Worm (Caenorhabditis elegans) whole organism, late embryonic: ENCODE data around the gene ZK856.4.

Source experiments
- C08G9.2 ChIP-seq: sonication (generic microtip); optimal IDR thresholded peaks from 2 replicates; lab custom pipeline; 2016; ENCODE audit warnings: mild to moderate bottlenecking, missing genetic modification characterization, moderate library complexity, missing compliant biosample characterization
- K02D7.2 ChIP-seq: sonication (generic microtip); optimal IDR thresholded peaks from 2 replicates; lab custom pipeline; 2017; ENCODE audit warnings: mild to moderate bottlenecking, missing genetic modification characterization, missing compliant biosample characterization
- T23F11.4 ChIP-seq: fragments of 200-800 bp; sonication (Bioruptor generic); optimal IDR thresholded peaks from 2 replicates; lab custom pipeline; 2018; ENCODE audit warnings: mild to moderate bottlenecking, missing genetic modification characterization, missing compliant biosample characterization
- Y22D7AL.16 ChIP-seq: sonication (generic microtip); optimal IDR thresholded peaks from 2 replicates; lab custom pipeline; 2016; ENCODE audit warnings: missing genetic modification characterization, missing compliant biosample characterization
- ceh-14 ChIP-seq: sonication (generic microtip); optimal IDR thresholded peaks from 2 replicates; lab custom pipeline; 2016; ENCODE audit warnings: missing genotype, missing genetic modification characterization, missing compliant biosample characterization
- ceh-18 ChIP-seq: sonication (generic microtip); optimal IDR thresholded peaks from 2 replicates; lab custom pipeline; 2016; ENCODE audit warnings: missing genetic modification characterization, missing compliant biosample characterization
- ceh-19 ChIP-seq: fragments of 200-800 bp; sonication (Bioruptor generic); optimal IDR thresholded peaks from 2 replicates; lab custom pipeline; 2018; ENCODE audit warnings: mild to moderate bottlenecking, missing genetic modification characterization, missing compliant biosample characterization
- ceh-2 ChIP-seq: sonication (generic microtip); optimal IDR thresholded peaks from 2 replicates; lab custom pipeline; 2016; ENCODE audit warnings: missing genotype, missing genetic modification characterization, missing compliant biosample characterization
- ceh-22 ChIP-seq: sonication (generic microtip); optimal IDR thresholded peaks from 2 replicates; lab custom pipeline; 2017; ENCODE audit warnings: missing biosample characterization, missing genetic modification characterization
- ceh-30 ChIP-seq: fragments of 150-350 bp; optimal IDR thresholded peaks from 2 replicates; lab custom pipeline; 2014; ENCODE audit warnings: missing biosample characterization, missing genetic modification characterization
- ceh-31 ChIP-seq: sonication (generic microtip); optimal IDR thresholded peaks from 2 replicates; lab custom pipeline; 2016; ENCODE audit warnings: missing genetic modification characterization, missing compliant biosample characterization
- ceh-34 ChIP-seq: sonication (generic microtip); optimal IDR thresholded peaks from 2 replicates; lab custom pipeline; 2016; ENCODE audit warnings: mild to moderate bottlenecking, missing genetic modification characterization, missing compliant biosample characterization
- ceh-45 ChIP-seq: fragments of 200-800 bp; sonication (Bioruptor generic); IDR thresholded peaks from 2 replicates; pipeline ENCODE4 v1.3.6; 2022; ENCODE audit warnings: missing genetic modification reagents, missing genetic modification characterization, missing compliant biosample characterization
- ceh-48 ChIP-seq: sonication (generic microtip); optimal IDR thresholded peaks from 2 replicates; lab custom pipeline; 2016; ENCODE audit warnings: missing genetic modification characterization, inconsistent platforms, missing compliant biosample characterization
- ceh-9 ChIP-seq: sonication (generic microtip); optimal IDR thresholded peaks from 2 replicates; lab custom pipeline; 2016; ENCODE audit warnings: mild to moderate bottlenecking, missing genetic modification characterization, inconsistent platforms, missing compliant biosample characterization
- che-1 ChIP-seq: sonication (generic microtip); optimal IDR thresholded peaks from 2 replicates; lab custom pipeline; 2016; ENCODE audit warnings: mild to moderate bottlenecking, missing genetic modification characterization, missing compliant biosample characterization
- dve-1 ChIP-seq: sonication (generic microtip); optimal IDR thresholded peaks from 2 replicates; lab custom pipeline; 2017; ENCODE audit warnings: antibody characterized with exemption, mild to moderate bottlenecking, missing genetic modification characterization, missing compliant biosample characterization
- elt-4 ChIP-seq: sonication (generic microtip); optimal IDR thresholded peaks from 2 replicates; lab custom pipeline; 2016; ENCODE audit warnings: missing genetic modification characterization, missing compliant biosample characterization
- ets-4 ChIP-seq: sonication (generic microtip); optimal IDR thresholded peaks from 2 replicates; lab custom pipeline; 2016; ENCODE audit warnings: missing genetic modification characterization, missing compliant biosample characterization
- eyg-1 ChIP-seq: sonication (generic microtip); optimal IDR thresholded peaks from 2 replicates; lab custom pipeline; 2016; ENCODE audit warnings: missing genotype, missing genetic modification characterization, missing compliant biosample characterization
- fax-1 ChIP-seq: sonication (generic microtip); optimal IDR thresholded peaks from 2 replicates; lab custom pipeline; 2016; ENCODE audit warnings: missing genotype, missing genetic modification characterization, missing compliant biosample characterization
- fkh-6 ChIP-seq: sonication (generic microtip); optimal IDR thresholded peaks from 2 replicates; lab custom pipeline; 2016; ENCODE audit warnings: missing genetic modification characterization, missing compliant biosample characterization
- hlh-13 ChIP-seq: fragments of 200-800 bp; sonication (Bioruptor generic); optimal IDR thresholded peaks from 2 replicates; lab custom pipeline; 2018; ENCODE audit warnings: mild to moderate bottlenecking, missing genetic modification characterization, missing compliant biosample characterization
- hlh-8 ChIP-seq: sonication (generic microtip); optimal IDR thresholded peaks from 2 replicates; lab custom pipeline; 2016; ENCODE audit warnings: missing genotype, missing genetic modification characterization, missing compliant biosample characterization
- madf-2 ChIP-seq: sonication (generic microtip); optimal IDR thresholded peaks from 2 replicates; lab custom pipeline; 2017; ENCODE audit warnings: missing genetic modification characterization, missing compliant biosample characterization
- nhr-232 ChIP-seq: sonication (generic microtip); optimal IDR thresholded peaks from 2 replicates; lab custom pipeline; 2016; ENCODE audit warnings: missing genetic modification characterization, missing compliant biosample characterization
- odd-2 ChIP-seq: sonication (generic microtip); optimal IDR thresholded peaks from 2 replicates; lab custom pipeline; 2017; ENCODE audit warnings: antibody characterized with exemption, mild to moderate bottlenecking, missing genetic modification characterization, missing compliant biosample characterization
- pag-3 ChIP-seq: sonication (generic microtip); optimal IDR thresholded peaks from 2 replicates; lab custom pipeline; 2016; ENCODE audit warnings: missing compliant biosample characterization, missing genetic modification characterization, borderline replicate concordance
- pat-9 ChIP-seq: fragments of 200-800 bp; sonication (Bioruptor generic); optimal IDR thresholded peaks from 2 replicates; lab custom pipeline; 2018; ENCODE audit warnings: mild to moderate bottlenecking, missing genetic modification characterization, moderate library complexity, missing compliant biosample characterization
- pax-1 ChIP-seq: fragments of 150-350 bp; optimal IDR thresholded peaks from 2 replicates; lab custom pipeline; 2014; ENCODE audit warnings: missing biosample characterization, missing genetic modification characterization
- pha-2 ChIP-seq: sonication (generic microtip); optimal IDR thresholded peaks from 2 replicates; lab custom pipeline; 2017; ENCODE audit warnings: mild to moderate bottlenecking, missing genetic modification characterization, missing compliant biosample characterization
- pqm-1 ChIP-seq: sonication (generic microtip); optimal IDR thresholded peaks from 2 replicates; lab custom pipeline; 2016; ENCODE audit warnings: missing genetic modification characterization, missing compliant biosample characterization
- sox-2 ChIP-seq: fragments of 200-800 bp; sonication (Bioruptor generic); IDR thresholded peaks from 2 replicates; pipeline ENCODE4 v1.3.6; 2022; ENCODE audit warnings: missing genetic modification reagents, missing genetic modification characterization, missing compliant biosample characterization
- syd-9 ChIP-seq: sonication (generic microtip); optimal IDR thresholded peaks from 2 replicates; lab custom pipeline; 2016; ENCODE audit warnings: mild to moderate bottlenecking, missing genetic modification characterization, moderate library complexity, missing compliant biosample characterization
- tbx-2 ChIP-seq: sonication (generic microtip); optimal IDR thresholded peaks from 2 replicates; lab custom pipeline; 2016; ENCODE audit warnings: missing genetic modification characterization, missing compliant biosample characterization
- tbx-7 ChIP-seq: sonication (generic microtip); optimal IDR thresholded peaks from 2 replicates; lab custom pipeline; 2016; ENCODE audit warnings: missing genotype, missing genetic modification characterization, missing compliant biosample characterization
- unc-55 ChIP-seq: sonication (generic microtip); optimal IDR thresholded peaks from 2 replicates; lab custom pipeline; 2017; ENCODE audit warnings: missing biosample characterization, missing genetic modification reagents, missing genetic modification characterization
- unc-86 ChIP-seq: sonication (generic microtip); optimal IDR thresholded peaks from 2 replicates; lab custom pipeline; 2016; ENCODE audit warnings: missing genetic modification characterization, missing compliant biosample characterization
- ztf-16 ChIP-seq: sonication (generic microtip); optimal IDR thresholded peaks from 2 replicates; lab custom pipeline; 2017; ENCODE audit warnings: missing genetic modification characterization, missing compliant biosample characterization

Gene ZK856.4

DNA sequence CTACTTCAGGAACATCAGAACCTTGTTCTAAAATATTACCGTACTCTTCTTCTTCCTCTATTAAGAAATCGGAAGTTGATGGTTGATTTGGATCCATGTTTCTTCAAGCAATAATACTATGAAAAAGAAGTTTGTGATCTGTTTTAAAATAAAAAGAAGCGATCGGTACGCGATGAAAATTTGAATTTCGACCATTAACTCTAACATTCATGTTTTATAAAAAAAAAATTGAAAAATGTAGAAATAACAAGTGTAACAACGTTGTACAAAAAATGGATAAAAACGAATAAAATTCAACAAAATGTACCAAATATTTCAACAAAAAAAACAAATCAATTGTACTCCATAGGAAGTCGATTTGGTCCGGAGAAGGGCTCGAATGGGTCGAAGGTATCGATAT lies 27.2 kb downstream of the ZK856.4 start, which contains the start of gene tftc-3:
Gene tftc-3, minus strand, starts transcription at position 101 of the 400 bp plus-strand sequence.
- TF ChIP-seq unc-86 (no peak), ceh-9 (no peak), fkh-6 (no peak), ets-4 (no peak), hlh-13 (GFP tag; lab: Kevin White, UChicago) (no peak), ztf-16 (tag; lab: Kevin White, UChicago) (no peak), tbx-2 (tag; lab: Kevin White, UChicago) (no peak), ceh-14 (tag; lab: Kevin White, UChicago) (no peak), Y22D7AL.16 (tag; lab: Kevin White, UChicago) (no peak), K02D7.2 (tag; lab: Kevin White, UChicago) (no peak), ceh-18 (tag; lab: Kevin White, UChicago) (no peak), ceh-34 (tag; lab: Kevin White, UChicago) (no peak), ceh-2 (no peak), ceh-19 (GFP tag; lab: Kevin White, UChicago) (no peak), dve-1 (tag; lab: Kevin White, UChicago) (no peak), pqm-1 (tag; lab: Kevin White, UChicago) (no peak), nhr-232 (tag; lab: Kevin White, UChicago) (no peak), C08G9.2 (tag; lab: Kevin White, UChicago) (no peak), ceh-48 (no peak), madf-2 (no peak)

DNA sequence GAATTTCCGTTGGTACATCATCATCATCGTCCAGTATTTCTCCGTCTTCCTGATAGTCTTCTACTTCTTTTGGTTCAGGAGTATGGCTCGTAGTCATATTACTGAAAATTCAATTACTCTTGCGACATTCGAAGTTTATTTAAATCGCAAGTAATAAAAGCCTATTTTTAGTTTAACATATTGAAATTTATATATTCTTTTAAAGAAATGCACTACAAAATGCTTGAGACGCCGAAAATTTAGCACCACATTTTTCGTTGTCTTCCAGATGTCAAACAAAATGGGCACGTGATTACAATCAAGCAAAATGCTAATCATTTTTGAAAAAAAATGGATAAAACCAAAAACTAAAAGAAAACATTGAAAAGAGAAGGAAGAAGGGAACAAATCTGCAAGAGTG lies 28.9 kb downstream of the ZK856.4 start, which contains the start of gene zhit-3:
Gene zhit-3, minus strand, starts transcription at position 101 of the 400 bp plus-strand sequence.
- no peak for TF ChIP-seq fax-1 (tag; lab: Kevin White, UChicago)
- no peak for TF ChIP-seq pha-2 (tag; lab: Kevin White, UChicago)
- TF ChIP-seq syd-9 (tag; lab: Kevin White, UChicago), result no peak
- TF ChIP-seq che-1 (tag; lab: Kevin White, UChicago), result no peak
- TF ChIP-seq ceh-18 (tag; lab: Kevin White, UChicago), result no peak
- TF ChIP-seq pag-3 (tag; lab: Kevin White, UChicago), result no peak
- no peak for TF ChIP-seq ceh-22 (tag; lab: Kevin White, UChicago)
- TF ChIP-seq pax-1 (tag; lab: Kevin White, UChicago), result no peak
- TF ChIP-seq T23F11.4 (GFP tag; lab: Kevin White, UChicago), result no peak
- TF ChIP-seq ceh-30 (tag; lab: Kevin White, UChicago), result no peak
- TF ChIP-seq ceh-34 (tag; lab: Kevin White, UChicago), result no peak
- TF ChIP-seq pat-9 (tag; lab: Kevin White, UChicago), result no peak
- no peak for TF ChIP-seq ceh-45
- no peak for TF ChIP-seq C08G9.2 (tag; lab: Kevin White, UChicago)
- no peak for TF ChIP-seq unc-55 (GFP tag; lab: Kevin White, UChicago)
- TF ChIP-seq elt-4 (tag; lab: Kevin White, UChicago), result no peak
- no peak for TF ChIP-seq odd-2 (tag; lab: Kevin White, UChicago)
- no peak for TF ChIP-seq hlh-8 (tag; lab: Kevin White, UChicago)

DNA sequence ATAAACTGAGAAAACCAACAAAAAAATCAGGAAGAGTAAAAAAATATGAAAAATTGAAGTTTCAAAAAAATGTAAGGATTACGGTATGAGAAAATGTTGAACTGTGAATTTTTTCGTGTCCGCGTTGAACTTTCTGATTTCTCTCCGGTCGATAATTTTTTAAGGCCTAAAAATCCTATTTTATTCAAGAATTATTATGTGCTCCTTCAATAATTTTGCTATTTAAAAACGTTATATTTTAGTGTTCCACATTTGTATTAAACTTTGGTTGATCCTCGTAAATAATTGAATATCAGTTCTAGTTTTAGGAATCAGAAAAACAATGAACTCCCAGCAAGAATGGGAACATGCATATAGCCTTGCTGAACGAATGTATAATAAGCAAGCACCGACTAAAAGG lies 29.5 kb downstream of the ZK856.4 start, which contains the start of gene hpo-40:
Gene hpo-40, plus strand, starts transcription at position 301 of the 400 bp plus-strand sequence.
- no peak for TF ChIP-seq eyg-1 (tag; lab: Kevin White, UChicago)
- TF ChIP-seq ceh-30 (tag; lab: Kevin White, UChicago), result no peak
- TF ChIP-seq pha-2 (tag; lab: Kevin White, UChicago), result no peak
- TF ChIP-seq hlh-8 (tag; lab: Kevin White, UChicago), result no peak
- no peak for TF ChIP-seq tbx-7 (tag; lab: Kevin White, UChicago)
- TF ChIP-seq ceh-31 (tag; lab: Kevin White, UChicago), result no peak
- TF ChIP-seq sox-2 (GFP tag; lab: Robert Waterston, UW), result no peak
- TF ChIP-seq ceh-48, result no peak
